Worm (Caenorhabditis elegans): ENCODE data around the gene grl-1.

- no peak for TF ChIP-seq zim-3 (tag; optimal IDR thresholded peaks at IDR 0.05)
- TF ChIP-seq ets-4 (GFP tag; optimal IDR thresholded peaks at IDR 0.05), result no peak
- TF ChIP-seq hrde-1 (tag; optimal IDR thresholded peaks at IDR 0.05; ENCODE audit: borderline replicate concordance), result no peak
- no peak for TF ChIP-seq hmg-20 (GFP tag; IDR thresholded peaks at IDR 0.05)
- no peak for TF ChIP-seq dpff-1 (tag; optimal IDR thresholded peaks at IDR 0.05)
- no peak for TF ChIP-seq ztf-28 (GFP tag; IDR thresholded peaks at IDR 0.05)
- no peak for TF ChIP-seq unc-62 (GFP tag; optimal IDR thresholded peaks at IDR 0.05)
- no peak for TF ChIP-seq snpc-4 (GFP tag; optimal IDR thresholded peaks at IDR 0.05)
- no peak for TF ChIP-seq snpc-4 (tag; optimal IDR thresholded peaks at IDR 0.05)
- TF ChIP-seq hsf-1 (GFP tag; IDR thresholded peaks at IDR 0.05), result no peak
- no peak for TF ChIP-seq unc-130 (GFP tag; optimal IDR thresholded peaks at IDR 0.05)
- no peak for TF ChIP-seq ztf-26 (tag; optimal IDR thresholded peaks at IDR 0.05)
- no peak for TF ChIP-seq attf-3 (GFP tag; conservative IDR thresholded peaks at IDR 0.05)
- TF ChIP-seq Y53F4B.3 (GFP tag; IDR thresholded peaks at IDR 0.05), result no peak
- TF ChIP-seq tlf-1 (GFP tag; optimal IDR thresholded peaks at IDR 0.05), result no peak
These were observed 2.1 kb upstream of the grl-1 start, which contains the start of gene C24G6.8 for ce11 chrV:5535774-5536173.

Measured in whole organism, young adult.